Worm (Caenorhabditis elegans) whole organism, L1 larva: Measurements from ENCODE around the gene Y48A6B.3.
A peak's percentile ranks its signal among the peaks of the same experiment; 100 is the strongest.

ENCODE experiments used
- C04F5.9 ChIP-seq: sonication (generic microtip); optimal IDR thresholded peaks from 2 replicates; lab custom pipeline; 2016; ENCODE audit warnings: missing genetic modification characterization, missing compliant biosample characterization
- Y116A8C.19 ChIP-seq: sonication (generic microtip); optimal IDR thresholded peaks from 2 replicates; lab custom pipeline; 2016; ENCODE audit warnings: missing compliant biosample characterization, missing genetic modification characterization, borderline replicate concordance
- aly-2 ChIP-seq: fragments of 150-350 bp; optimal IDR thresholded peaks from 2 replicates; lab custom pipeline; 2014; ENCODE audit warnings: missing biosample characterization, missing genetic modification characterization
- ceh-82 ChIP-seq, 3 experiments: fragments of 150-350 bp in 1 of 3; sonication (generic microtip) in 2 of 3; optimal IDR thresholded peaks; 2 replicates each; lab custom pipeline; 2014 to 2017; ENCODE audit warnings: missing biosample characterization in 3 of 3, missing genetic modification characterization in 3 of 3
- ceh-90 ChIP-seq: sonication (generic microtip); optimal IDR thresholded peaks from 2 replicates; lab custom pipeline; 2016; ENCODE audit warnings: missing genetic modification characterization, missing compliant biosample characterization
- dsc-1 ChIP-seq: sonication (generic microtip); optimal IDR thresholded peaks from 2 replicates; lab custom pipeline; 2016; ENCODE audit warnings: mild to moderate bottlenecking, missing genetic modification characterization, missing compliant biosample characterization
- efl-1 ChIP-seq, 4 experiments: fragments of 150-350 bp; optimal IDR thresholded peaks in 3 of 4; peaks in 1 of 4; 1 replicate in 1 of 4; 2 replicates in 3 of 4; lab custom pipeline; 2014; ENCODE audit warnings: missing biosample characterization in 2 of 4, missing genetic modification characterization in 2 of 4, missing genetic modification reagents in 2 of 4
- egl-13 ChIP-seq: sonication (generic microtip); optimal IDR thresholded peaks from 2 replicates; lab custom pipeline; 2016; ENCODE audit warnings: missing genotype, missing genetic modification reagents, missing genetic modification characterization, missing compliant biosample characterization
- egl-27 ChIP-seq, 2 experiments: fragments of 150-350 bp in 1 of 2; sonication (generic microtip); optimal IDR thresholded peaks; 3 replicates each; lab custom pipeline; 2017 to 2018; ENCODE audit warnings: missing biosample characterization in 2 of 2, missing genetic modification characterization in 2 of 2, missing genetic modification reagents in 2 of 2
- ets-5 ChIP-seq: fragments of 200-800 bp; sonication (Bioruptor generic); IDR thresholded peaks from 2 replicates; pipeline ENCODE4 v1.3.6; 2022; ENCODE audit warnings: missing genetic modification characterization, missing compliant biosample characterization
- fkh-10 ChIP-seq: sonication (generic microtip); optimal IDR thresholded peaks from 2 replicates; lab custom pipeline; 2017; ENCODE audit warnings: missing biosample characterization, missing genetic modification reagents, missing genetic modification characterization
- fkh-8 ChIP-seq: sonication (generic microtip); optimal IDR thresholded peaks from 2 replicates; lab custom pipeline; 2016; ENCODE audit warnings: mild to moderate bottlenecking, missing genetic modification characterization, missing compliant biosample characterization
- grh-1 ChIP-seq: fragments of 200-800 bp; sonication (Bioruptor generic); IDR thresholded peaks from 2 replicates; pipeline ENCODE4 v1.3.6; 2022; ENCODE audit warnings: missing genetic modification reagents, missing genetic modification characterization, missing compliant biosample characterization
- hlh-17 ChIP-seq: fragments of 200-800 bp; sonication (Bioruptor generic); optimal IDR thresholded peaks from 2 replicates; lab custom pipeline; 2018; ENCODE audit warnings: missing genetic modification characterization, mild to moderate bottlenecking, missing compliant biosample characterization, moderate library complexity, borderline replicate concordance
- hpl-2 ChIP-seq: fragments of 150-350 bp; optimal IDR thresholded peaks from 2 replicates; lab custom pipeline; 2014; ENCODE audit warnings: missing biosample characterization, missing genetic modification reagents, missing genetic modification characterization
- irx-1 ChIP-seq: sonication (generic microtip); optimal IDR thresholded peaks from 2 replicates; lab custom pipeline; 2016; ENCODE audit warnings: missing genetic modification characterization, missing compliant biosample characterization
- isw-1 ChIP-seq: fragments of 200-800 bp; sonication (Bioruptor generic); IDR thresholded peaks from 2 replicates; pipeline ENCODE4 v1.3.6; 2022; ENCODE audit warnings: missing genetic modification characterization, missing compliant biosample characterization
- lin-13 ChIP-seq: fragments of 150-350 bp; optimal IDR thresholded peaks from 2 replicates; lab custom pipeline; 2014; ENCODE audit warnings: missing biosample characterization, missing genetic modification reagents, missing genetic modification characterization
- lin-35 ChIP-seq, 2 experiments: fragments of 150-350 bp; optimal IDR thresholded peaks; 2 replicates each; lab custom pipeline; 2014; ENCODE audit warnings: missing biosample characterization in 2 of 2, missing genetic modification characterization in 2 of 2, missing genetic modification reagents in 2 of 2
- lir-3 ChIP-seq: sonication (generic microtip); optimal IDR thresholded peaks from 2 replicates; lab custom pipeline; 2016; ENCODE audit warnings: mild to moderate bottlenecking, missing genetic modification characterization, moderate library complexity, missing compliant biosample characterization; ENCODE audit not compliant: poor library complexity
- mab-9 ChIP-seq: fragments of 200-800 bp; sonication (Bioruptor generic); IDR thresholded peaks from 2 replicates; pipeline ENCODE4 v1.3.6; 2022; ENCODE audit warnings: missing genetic modification reagents, missing genetic modification characterization, missing compliant biosample characterization
- mdl-1 ChIP-seq, 2 experiments: fragments of 150-350 bp; optimal IDR thresholded peaks; 2 replicates each; lab custom pipeline; 2014 to 2017; ENCODE audit warnings: missing biosample characterization in 2 of 2, missing genetic modification characterization in 2 of 2, inconsistent platforms in 1 of 2
- mef-2 ChIP-seq: fragments of 150-350 bp; optimal IDR thresholded peaks from 2 replicates; lab custom pipeline; 2014; ENCODE audit warnings: missing biosample characterization, missing genetic modification characterization
- nhr-11 ChIP-seq: fragments of 150-350 bp; optimal IDR thresholded peaks from 2 replicates; lab custom pipeline; 2014; ENCODE audit warnings: missing biosample characterization, missing genetic modification characterization
- nhr-19 ChIP-seq: fragments of 200-800 bp; sonication (Bioruptor generic); conservative IDR thresholded peaks from 2 replicates; pipeline ENCODE4 v1.3.6; 2022; ENCODE audit warnings: missing genetic modification characterization, missing compliant biosample characterization
- nhr-20 ChIP-seq: sonication (generic microtip); optimal IDR thresholded peaks from 2 replicates; lab custom pipeline; 2016; ENCODE audit warnings: mild to moderate bottlenecking, missing genetic modification characterization, missing compliant biosample characterization
- nhr-28 ChIP-seq: fragments of 150-350 bp; optimal IDR thresholded peaks from 2 replicates; lab custom pipeline; 2014; ENCODE audit warnings: missing biosample characterization, missing genetic modification characterization
- nhr-47 ChIP-seq: sonication (generic microtip); optimal IDR thresholded peaks from 2 replicates; lab custom pipeline; 2016; ENCODE audit warnings: mild to moderate bottlenecking, missing genetic modification characterization, moderate library complexity, missing compliant biosample characterization
- nhr-71 ChIP-seq: sonication (generic microtip); optimal IDR thresholded peaks from 2 replicates; lab custom pipeline; 2016; ENCODE audit warnings: mild to moderate bottlenecking, missing genetic modification characterization, moderate library complexity, missing compliant biosample characterization
- nhr-76 ChIP-seq: sonication (generic microtip); optimal IDR thresholded peaks from 2 replicates; lab custom pipeline; 2017; ENCODE audit warnings: missing biosample characterization, missing genetic modification characterization
- pag-3 ChIP-seq: sonication (generic microtip); optimal IDR thresholded peaks from 2 replicates; lab custom pipeline; 2017; ENCODE audit warnings: missing genetic modification characterization, mild to moderate bottlenecking, missing compliant biosample characterization, antibody characterized with exemption, borderline replicate concordance; ENCODE audit not compliant: insufficient read depth
- pax-3 ChIP-seq: fragments of 200-800 bp; sonication (Bioruptor generic); optimal IDR thresholded peaks from 2 replicates; lab custom pipeline; 2018; ENCODE audit warnings: mild to moderate bottlenecking, missing genetic modification characterization, moderate library complexity, missing compliant biosample characterization
- rnt-1 ChIP-seq: sonication (generic microtip); optimal IDR thresholded peaks from 2 replicates; lab custom pipeline; 2016; ENCODE audit warnings: mild to moderate bottlenecking, missing genetic modification characterization, moderate library complexity, missing compliant biosample characterization
- sup-37 ChIP-seq: fragments of 200-800 bp; sonication (Bioruptor generic); optimal IDR thresholded peaks from 2 replicates; lab custom pipeline; 2018; ENCODE audit warnings: mild to moderate bottlenecking, missing genetic modification characterization, missing compliant biosample characterization
- tbx-2 ChIP-seq: sonication (generic microtip); optimal IDR thresholded peaks from 2 replicates; lab custom pipeline; 2016; ENCODE audit warnings: missing genetic modification characterization, missing compliant biosample characterization
- tlp-1 ChIP-seq: fragments of 150-350 bp; optimal IDR thresholded peaks from 2 replicates; lab custom pipeline; 2014; ENCODE audit warnings: missing biosample characterization, missing genetic modification characterization
- unc-86 ChIP-seq: sonication (generic microtip); optimal IDR thresholded peaks from 2 replicates; lab custom pipeline; 2016; ENCODE audit warnings: missing genetic modification characterization, missing compliant biosample characterization
- vab-15 ChIP-seq: sonication (generic microtip); optimal IDR thresholded peaks from 2 replicates; lab custom pipeline; 2017; ENCODE audit warnings: missing genotype, mild to moderate bottlenecking, missing genetic modification characterization, missing compliant biosample characterization
- xbp-1 ChIP-seq: sonication (generic microtip); optimal IDR thresholded peaks from 2 replicates; lab custom pipeline; 2016; ENCODE audit warnings: missing genetic modification characterization, missing compliant biosample characterization
- zip-4 ChIP-seq: fragments of 200-800 bp; sonication (Bioruptor generic); optimal IDR thresholded peaks from 2 replicates; lab custom pipeline; 2018; ENCODE audit warnings: mild to moderate bottlenecking, missing genetic modification characterization, moderate library complexity, missing compliant biosample characterization
- ztf-4 ChIP-seq: fragments of 150-350 bp; optimal IDR thresholded peaks from 2 replicates; lab custom pipeline; 2014; ENCODE audit warnings: missing biosample characterization, missing genetic modification characterization

The Y48A6B.3 gene

ce11 chrIII:10989491-10990032, 18.5 kb upstream of the Y48A6B.3 start (continued):
- TF ChIP-seq nhr-47 (tag; lab: Kevin White, UChicago) (peak; percentile 99), ztf-4 (tag; lab: Kevin White, UChicago) (peak; percentile 97), nhr-20 (tag; lab: Kevin White, UChicago) (peak; percentile 97), tlp-1 (no peak), fkh-8 (tag; lab: Kevin White, UChicago) (peak; percentile 96), egl-13 (peak; percentile 98), aly-2 (peak; percentile 98), nhr-71 (tag; lab: Kevin White, UChicago) (peak; percentile 98), mdl-1 (tag; optimal IDR thresholded peaks at IDR 0.05; lab: Kevin White, UChicago) (peak; percentile 68 to 92), nhr-28 (no peak), hpl-2 (peak; percentile 91), dsc-1 (tag; lab: Kevin White, UChicago) (peak; percentile 99), C04F5.9 (tag; lab: Kevin White, UChicago) (peak; percentile 88), isw-1 (peak; percentile 94), xbp-1 (peak; percentile 95), lin-13 (peak; percentile 93), nhr-76 (tag; lab: Kevin White, UChicago) (peak; percentile 86), hlh-17 (GFP tag; lab: Kevin White, UChicago) (no peak), nhr-11 (tag; lab: Kevin White, UChicago) (peak; percentile 91), ceh-82 (tag; optimal IDR thresholded peaks at IDR 0.05; lab: Kevin White, UChicago) (peak; percentile 96 to 98 (median 96)), unc-86 (tag; lab: Kevin White, UChicago) (peak; percentile 97), grh-1 (GFP tag; lab: Robert Waterston, UW) (peak; percentile 94), mef-2 (peak; percentile 88), lin-35 (GFP tag; optimal IDR thresholded peaks at IDR 0.05; lab: Kevin White, UChicago) (peak; percentile 82 to 90), Y116A8C.19 (tag; lab: Kevin White, UChicago) (peak; percentile 75), vab-15 (peak; percentile 86), nhr-19 (peak; percentile 98), mab-9 (peak; percentile 96), pax-3 (tag; lab: Kevin White, UChicago) (peak; percentile 96), zip-4 (GFP tag; lab: Kevin White, UChicago) (peak; percentile 99), pag-3 (tag; lab: Kevin White, UChicago) (peak; percentile 75), egl-27 (tag; optimal IDR thresholded peaks at IDR 0.05; lab: Kevin White, UChicago) (peak; percentile 79 to 85)
- TF ChIP-seq, all 84 proteins: peak for 77

- TF ChIP-seq mab-9: no peak
- TF ChIP-seq ceh-82 (tag; optimal IDR thresholded peaks at IDR 0.05; lab: Kevin White, UChicago): no peak
- no peak for TF ChIP-seq irx-1
- no peak for TF ChIP-seq fkh-10 (GFP tag; lab: Kevin White, UChicago)
- no peak for TF ChIP-seq vab-15
- no peak for TF ChIP-seq egl-13
- TF ChIP-seq lir-3 (tag; lab: Kevin White, UChicago): no peak
- TF ChIP-seq ceh-90 (tag; lab: Kevin White, UChicago): no peak
- no peak for TF ChIP-seq ets-5 (GFP tag; lab: Robert Waterston, UW)
- no peak for TF ChIP-seq rnt-1 (tag; lab: Kevin White, UChicago)
- no peak for TF ChIP-seq nhr-28
- TF ChIP-seq xbp-1: no peak
- no peak for TF ChIP-seq efl-1 (optimal IDR thresholded peaks at IDR 0.05; lab: Kevin White, UChicago)
- TF ChIP-seq efl-1 (GFP tag; optimal IDR thresholded peaks at IDR 0.05 in 1 of 2; lab: Kevin White, UChicago): no peak
- TF ChIP-seq sup-37 (GFP tag; lab: Kevin White, UChicago): no peak
- TF ChIP-seq tbx-2 (tag; lab: Kevin White, UChicago): no peak
These were observed 13.9 kb upstream of the Y48A6B.3 start for ce11 chrIII:10994085-10994484.
